Worm (Caenorhabditis elegans) whole organism, mixed stage, embryonic: ENCODE data around the gene cgef-1.

Experiments used
- ces-1 ChIP-seq: fragments of 150-350 bp; optimal IDR thresholded peaks from 2 replicates; lab custom pipeline; 2014; ENCODE audit warnings: missing biosample characterization, missing genetic modification reagents, missing genetic modification characterization
- cnd-1 ChIP-seq: fragments of 200-800 bp; sonication (Bioruptor generic); optimal IDR thresholded peaks from 2 replicates; lab custom pipeline; 2018; ENCODE audit warnings: mild to moderate bottlenecking, missing genetic modification characterization, missing compliant biosample characterization
- elt-3 ChIP-seq: fragments of 150-350 bp; optimal IDR thresholded peaks from 2 replicates; lab custom pipeline; 2014; ENCODE audit warnings: missing biosample characterization, missing genetic modification characterization
- lin-13 ChIP-seq: fragments of 150-350 bp; optimal IDR thresholded peaks from 2 replicates; lab custom pipeline; 2014; ENCODE audit warnings: missing biosample characterization, missing genetic modification characterization
- lsy-2 ChIP-seq: fragments of 150-350 bp; optimal IDR thresholded peaks from 2 replicates; lab custom pipeline; 2014; ENCODE audit warnings: missing biosample characterization, missing genetic modification characterization
- mab-5 ChIP-seq: fragments of 150-350 bp; optimal IDR thresholded peaks from 2 replicates; lab custom pipeline; 2014; ENCODE audit warnings: missing biosample characterization, missing genetic modification characterization
- unc-39 ChIP-seq: fragments of 150-350 bp; optimal IDR thresholded peaks from 2 replicates; lab custom pipeline; 2014; ENCODE audit warnings: missing biosample characterization, missing genetic modification characterization
- unc-62 ChIP-seq: fragments of 150-350 bp; optimal IDR thresholded peaks from 2 replicates; lab custom pipeline; 2014; ENCODE audit warnings: missing biosample characterization, missing genetic modification reagents, missing genetic modification characterization
- zip-8 ChIP-seq: fragments of 150-350 bp; optimal IDR thresholded peaks from 2 replicates; lab custom pipeline; 2014; ENCODE audit warnings: missing biosample characterization, missing genetic modification characterization
- ztf-11 ChIP-seq: fragments of 150-350 bp; optimal IDR thresholded peaks from 2 replicates; lab custom pipeline; 2014; ENCODE audit warnings: missing biosample characterization, missing genetic modification characterization

- TF ChIP-seq ztf-11 (tag; lab: Kevin White, UChicago) (no peak), zip-8 (tag; lab: Kevin White, UChicago) (no peak), unc-39 (tag; lab: Kevin White, UChicago) (no peak), cnd-1 (tag; lab: Kevin White, UChicago) (peak; percentile 22), lin-13 (tag; lab: Kevin White, UChicago) (no peak), lsy-2 (no peak), mab-5 (tag; lab: Kevin White, UChicago) (no peak), elt-3 (tag; lab: Kevin White, UChicago) (no peak), ces-1 (GFP tag; lab: Kevin White, UChicago) (no peak), unc-62 (GFP tag; lab: Kevin White, UChicago) (peak; percentile 29)
These were observed 21.7 kb downstream of the cgef-1 start for ce11 chrX:2793527-2793926.
